Worm (Caenorhabditis elegans) whole organism, L4 larva: ENCODE results near the gene evl-18.

Source experiments
- ceh-82 ChIP-seq: sonication (generic microtip); optimal IDR thresholded peaks from 2 replicates; lab custom pipeline; 2017; ENCODE audit warnings: missing biosample characterization, missing genetic modification characterization
- nhr-25 ChIP-seq: sonication (generic microtip); optimal IDR thresholded peaks from 2 replicates; lab custom pipeline; 2017; ENCODE audit warnings: missing genetic modification characterization, mild to moderate bottlenecking, missing compliant biosample characterization, antibody characterized with exemption, moderate library complexity, borderline replicate concordance; ENCODE audit not compliant: insufficient read depth
- unc-62 ChIP-seq, 3 experiments: fragments of 150-350 bp in 1 of 3; sonication (generic microtip); optimal IDR thresholded peaks in 2 of 3; peaks in 1 of 3; 1 replicate in 1 of 3; 2 replicates in 2 of 3; lab custom pipeline; 2014 to 2017; ENCODE audit warnings: missing biosample characterization in 3 of 3, missing genetic modification characterization in 3 of 3, missing genetic modification reagents in 3 of 3, missing genotype in 1 of 3

ce11 chrIII:3723726-3724125 is 11.1 kb downstream of the evl-18 start:
- no peak for TF ChIP-seq unc-62 (GFP tag; optimal IDR thresholded peaks at IDR 0.05 in 1 of 2; lab: Kevin White, UChicago)
- no peak for TF ChIP-seq unc-62 (tag; optimal IDR thresholded peaks at IDR 0.05; lab: Kevin White, UChicago)
- TF ChIP-seq ceh-82 (tag; lab: Kevin White, UChicago): no peak
- TF ChIP-seq nhr-25 (tag; lab: Kevin White, UChicago): no peak
